Fruit fly (Drosophila melanogaster): ENCODE measurements around the gene CG31265.

CG31265 gene

DNA sequence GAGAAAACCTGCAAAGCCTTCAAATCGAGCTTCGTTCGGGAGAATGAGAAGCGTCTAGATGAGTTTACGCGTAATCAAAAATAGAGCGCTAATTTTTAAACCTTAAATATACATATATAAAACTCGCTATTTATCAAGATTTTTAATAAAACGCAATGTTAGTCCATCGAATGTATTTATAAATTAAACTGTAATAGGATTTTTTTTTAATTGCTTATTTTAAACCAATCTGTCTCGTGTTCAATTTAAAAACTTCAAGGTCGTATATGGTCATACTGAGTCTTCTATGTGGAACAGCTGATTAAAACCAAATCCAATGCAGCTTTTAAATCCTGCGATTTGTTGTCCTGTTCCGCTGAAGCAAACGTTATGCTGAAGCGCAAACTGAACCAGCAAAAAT lies 22.3 kb downstream of the CG31265 start, which contains the start of gene Smug:
Gene Smug (plus strand): TSS at position 301 of the 400 bp plus-strand sequence.
- no peak for TF ChIP-seq CG11294 (GFP tag; IDR thresholded peaks at IDR 0.05)
- no peak for TF ChIP-seq spab (GFP tag; optimal IDR thresholded peaks at IDR 0.05)
- TF ChIP-seq net (GFP tag; optimal IDR thresholded peaks at IDR 0.05) = no peak
- no peak for TF ChIP-seq CG7368 (GFP tag; optimal IDR thresholded peaks at IDR 0.05)
- no peak for TF ChIP-seq eg (GFP tag; IDR thresholded peaks at IDR 0.05)
- TF ChIP-seq Hr4 (GFP tag; optimal IDR thresholded peaks at IDR 0.05) = no peak
- TF ChIP-seq vri (GFP tag; optimal IDR thresholded peaks at IDR 0.05) = no peak
- no peak for TF ChIP-seq pdm3 (GFP tag; optimal IDR thresholded peaks at IDR 0.05)
- no peak for TF ChIP-seq CG34406 (GFP tag; optimal IDR thresholded peaks at IDR 0.05)
- TF ChIP-seq CG9139 (GFP tag; optimal IDR thresholded peaks at IDR 0.05) = no peak
- TF ChIP-seq CG6276 (GFP tag; optimal IDR thresholded peaks at IDR 0.05) = no peak

DNA sequence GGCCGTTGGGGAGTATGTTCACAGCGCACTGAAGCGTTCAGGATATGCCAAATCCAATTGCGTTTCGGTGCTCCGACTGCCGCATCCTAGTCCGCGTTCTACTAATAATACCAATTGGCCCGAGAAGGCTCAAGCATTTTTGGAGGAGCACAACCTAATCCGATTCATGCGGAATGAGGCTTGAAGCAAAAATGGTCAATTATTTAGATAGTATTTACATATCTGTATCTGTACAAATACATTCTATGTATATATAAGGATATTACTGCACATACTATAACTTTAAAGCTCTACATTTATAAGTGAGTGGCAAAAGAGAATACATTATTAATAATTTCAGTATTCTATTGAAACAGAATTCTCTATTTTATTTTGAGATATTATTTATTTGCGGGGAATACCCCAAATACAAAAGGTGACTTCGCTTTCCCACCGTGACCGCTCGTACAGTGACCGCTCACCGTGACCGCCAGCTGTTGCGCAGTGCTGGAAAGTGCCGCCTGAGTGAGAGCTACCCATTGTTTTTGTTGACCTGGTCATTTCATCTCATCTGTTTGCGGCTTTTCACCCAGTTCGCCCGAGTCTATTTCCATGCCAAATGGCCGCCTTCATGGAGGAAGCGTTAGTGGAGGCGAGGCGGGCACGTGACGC lies 23.5 kb downstream of the CG31265 start, which contains the start of gene CG5292:
Gene CG5292 (plus strand): TSS at position 486 of the 651 bp plus-strand sequence.
- peak; percentile 37 for TF ChIP-seq Hr39 (GFP tag; optimal IDR thresholded peaks at IDR 0.05)
- peak; percentile 34 for TF ChIP-seq CG10631 (GFP tag; optimal IDR thresholded peaks at IDR 0.05)
- no peak for TF ChIP-seq esn (GFP tag; optimal IDR thresholded peaks at IDR 0.05)
- peak; percentile 50 for TF ChIP-seq CG3919 (GFP tag; optimal IDR thresholded peaks at IDR 0.05)
- TF ChIP-seq Ets21C (GFP tag; optimal IDR thresholded peaks at IDR 0.05) = no peak
- no peak for TF ChIP-seq fd59A (GFP tag; optimal IDR thresholded peaks at IDR 0.05)
- no peak for TF ChIP-seq CG6854 (GFP tag; optimal IDR thresholded peaks at IDR 0.05)
- no peak for TF ChIP-seq Gug (GFP tag; IDR thresholded peaks at IDR 0.05)
- TF ChIP-seq CG3032 (tag; optimal IDR thresholded peaks at IDR 0.05) = peak; percentile 53
- TF ChIP-seq Eip93F (GFP tag; optimal IDR thresholded peaks at IDR 0.05) = no peak
- TF ChIP-seq Smox (GFP tag; optimal IDR thresholded peaks at IDR 0.05) = peak; percentile 54
- no peak for TF ChIP-seq CG11762 (GFP tag; optimal IDR thresholded peaks at IDR 0.05; ENCODE audit: insufficient read depth)
- no peak for TF ChIP-seq Ets96B (tag; optimal IDR thresholded peaks at IDR 0.05)
- TF ChIP-seq CG1621 (tag; optimal IDR thresholded peaks at IDR 0.05) = peak; percentile 28
- peak; percentile 45 for TF ChIP-seq achi (GFP tag; optimal IDR thresholded peaks at IDR 0.05)
- peak; percentile 1 for TF ChIP-seq CG8632 (GFP tag; optimal IDR thresholded peaks at IDR 0.05)
- TF ChIP-seq spab (GFP tag; optimal IDR thresholded peaks at IDR 0.05) = no peak
- no peak for TF ChIP-seq Sox14 (GFP tag; optimal IDR thresholded peaks at IDR 0.05)
- no peak for TF ChIP-seq Eip78C (GFP tag)
- no peak for TF ChIP-seq OdsH (GFP tag; optimal IDR thresholded peaks at IDR 0.05)
- TF ChIP-seq vri (GFP tag; optimal IDR thresholded peaks at IDR 0.05) = no peak
- TF ChIP-seq dsx (GFP tag; optimal IDR thresholded peaks at IDR 0.05; ENCODE audit: poor library complexity, severe bottlenecking) = no peak
- TF ChIP-seq CG8319 (GFP tag; optimal IDR thresholded peaks at IDR 0.05) = peak; percentile 45
- peak; percentile 52 for TF ChIP-seq CG6792 (GFP tag; optimal IDR thresholded peaks at IDR 0.05)
- TF ChIP-seq svp (GFP tag) = peak; percentile 84
- TF ChIP-seq eg (GFP tag; IDR thresholded peaks at IDR 0.05) = peak; percentile 74
- TF ChIP-seq Lpt (GFP tag; optimal IDR thresholded peaks at IDR 0.05) = no peak
- no peak for TF ChIP-seq Blimp-1 (GFP tag; optimal IDR thresholded peaks at IDR 0.05)
- no peak for TF ChIP-seq CG7368 (GFP tag; optimal IDR thresholded peaks at IDR 0.05)
- TF ChIP-seq net (GFP tag; optimal IDR thresholded peaks at IDR 0.05) = peak; percentile 51
- peak; percentile 55 for TF ChIP-seq lz (GFP tag; optimal IDR thresholded peaks at IDR 0.05)
- TF ChIP-seq ss (GFP tag; optimal IDR thresholded peaks at IDR 0.05) = no peak
- TF ChIP-seq Hr4 (GFP tag; optimal IDR thresholded peaks at IDR 0.05) = peak; percentile 49
- TF ChIP-seq acj6 (GFP tag; optimal IDR thresholded peaks at IDR 0.05) = no peak
- peak; percentile 54 for TF ChIP-seq CG6808 (GFP tag; optimal IDR thresholded peaks at IDR 0.05)
- peak; percentile 22 for TF ChIP-seq cyc (GFP tag; optimal IDR thresholded peaks at IDR 0.05)
- no peak for TF ChIP-seq pdm3 (GFP tag; optimal IDR thresholded peaks at IDR 0.05)
- TF ChIP-seq CG4318 (GFP tag; optimal IDR thresholded peaks at IDR 0.05) = no peak
- no peak for TF ChIP-seq CG11294 (GFP tag; IDR thresholded peaks at IDR 0.05)
- TF ChIP-seq Sox102F (GFP tag; optimal IDR thresholded peaks at IDR 0.05) = peak; percentile 31
- TF ChIP-seq CG15336 (GFP tag; IDR thresholded peaks at IDR 0.05) = peak; percentile 49; the same call in 1 of the 2 replicates
- no peak for TF ChIP-seq dac (GFP tag; optimal IDR thresholded peaks at IDR 0.05)
- TF ChIP-seq Hr38 (GFP tag; optimal IDR thresholded peaks at IDR 0.05) = no peak
- TF ChIP-seq CG32006 (GFP tag; optimal IDR thresholded peaks at IDR 0.05) = no peak
- TF ChIP-seq CG31627 (GFP tag; optimal IDR thresholded peaks at IDR 0.05) = peak; percentile 27

Data from whole organism, prepupa.